Worm (Caenorhabditis elegans) whole organism, mixed stage, embryonic: ENCODE data around the gene lgc-30.
"Not testable (repeated sequence)": the region's sequence is repeated elsewhere in the genome, so short reads cannot be mapped to it uniquely, and the experiment has no call there.

Experiments
- blmp-1 ChIP-seq: fragments of 150-350 bp; optimal IDR thresholded peaks from 2 replicates; lab custom pipeline; 2014; ENCODE audit warnings: missing biosample characterization, missing genetic modification characterization
- ceh-43 ChIP-seq: fragments of 200-800 bp; sonication (Bioruptor generic); optimal IDR thresholded peaks from 2 replicates; lab custom pipeline; 2018; ENCODE audit warnings: mild to moderate bottlenecking, missing genetic modification characterization, moderate library complexity, missing compliant biosample characterization
- elt-3 ChIP-seq: fragments of 150-350 bp; optimal IDR thresholded peaks from 2 replicates; lab custom pipeline; 2014; ENCODE audit warnings: missing biosample characterization, missing genetic modification characterization
- lin-13 ChIP-seq: fragments of 150-350 bp; optimal IDR thresholded peaks from 2 replicates; lab custom pipeline; 2014; ENCODE audit warnings: missing biosample characterization, missing genetic modification characterization
- lsy-2 ChIP-seq: fragments of 150-350 bp; optimal IDR thresholded peaks from 2 replicates; lab custom pipeline; 2014; ENCODE audit warnings: missing biosample characterization, missing genetic modification characterization
- mep-1 ChIP-seq: fragments of 150-350 bp; optimal IDR thresholded peaks from 2 replicates; lab custom pipeline; 2017; ENCODE audit warnings: missing biosample characterization, missing genetic modification reagents, missing genetic modification characterization, inconsistent platforms
- nhr-237 ChIP-seq: fragments of 150-350 bp; optimal IDR thresholded peaks from 2 replicates; lab custom pipeline; 2014; ENCODE audit warnings: missing biosample characterization, missing genetic modification characterization
- nhr-28 ChIP-seq: fragments of 150-350 bp; optimal IDR thresholded peaks from 2 replicates; lab custom pipeline; 2014; ENCODE audit warnings: missing biosample characterization, missing genetic modification characterization
- nhr-76 ChIP-seq: sonication (generic microtip); optimal IDR thresholded peaks from 2 replicates; lab custom pipeline; 2017; ENCODE audit warnings: missing biosample characterization, missing genetic modification characterization
- pha-4 ChIP-seq: fragments of 150-350 bp; optimal IDR thresholded peaks from 2 replicates; lab custom pipeline; 2018; ENCODE audit warnings: missing biosample characterization, missing genetic modification reagents, missing genetic modification characterization
- unc-39 ChIP-seq: fragments of 150-350 bp; optimal IDR thresholded peaks from 2 replicates; lab custom pipeline; 2014; ENCODE audit warnings: missing biosample characterization, missing genetic modification characterization
- unc-62 ChIP-seq: fragments of 150-350 bp; optimal IDR thresholded peaks from 2 replicates; lab custom pipeline; 2014; ENCODE audit warnings: missing biosample characterization, missing genetic modification reagents, missing genetic modification characterization
- ztf-11 ChIP-seq: fragments of 150-350 bp; optimal IDR thresholded peaks from 2 replicates; lab custom pipeline; 2014; ENCODE audit warnings: missing biosample characterization, missing genetic modification characterization

ce11 chrIV:904963-905362 lies 19.7 kb upstream of the lgc-30 start, which contains the start of gene fbxc-12:
- TF ChIP-seq ceh-43 (GFP tag; lab: Kevin White, UChicago); lsy-2 (tag; lab: Kevin White, UChicago); pha-4 (tag; lab: Kevin White, UChicago); blmp-1 (tag; lab: Kevin White, UChicago); unc-39; nhr-237; lin-13 (tag; lab: Kevin White, UChicago); ztf-11 (tag; lab: Kevin White, UChicago); nhr-76 (tag; lab: Kevin White, UChicago); unc-62 (GFP tag; lab: Kevin White, UChicago); nhr-28 (tag; lab: Kevin White, UChicago); elt-3; mep-1: not testable (repeated sequence)
